Fruit fly (Drosophila melanogaster) whole organism, prepupa: ENCODE measurements around the gene wls.

Experiments
- CG11762 ChIP-seq: fragments of 200-800 bp; sonication (Bioruptor generic); optimal IDR thresholded peaks from 3 replicates; lab custom pipeline; 2016; ENCODE audit warnings: missing biosample characterization, missing genetic modification characterization; ENCODE audit not compliant: insufficient read depth
- CG34406 ChIP-seq: fragments of 200-800 bp; sonication (Bioruptor generic); optimal IDR thresholded peaks from 3 replicates; lab custom pipeline; 2016; ENCODE audit warnings: missing biosample characterization, missing genetic modification characterization
- CG4318 ChIP-seq: fragments of 200-800 bp; sonication (Bioruptor generic); optimal IDR thresholded peaks from 3 replicates; lab custom pipeline; 2017; ENCODE audit warnings: missing biosample characterization, mild to moderate bottlenecking, missing genetic modification characterization
- CG6808 ChIP-seq: fragments of 200-800 bp; sonication (Bioruptor generic); optimal IDR thresholded peaks from 3 replicates; lab custom pipeline; 2017; ENCODE audit warnings: missing biosample characterization, missing genetic modification characterization, mild to moderate bottlenecking, moderate library complexity, missing genetic modification reagents
- CG6854 ChIP-seq: fragments of 200-800 bp; sonication (Bioruptor generic); optimal IDR thresholded peaks from 2 replicates; lab custom pipeline; 2017; ENCODE audit warnings: missing biosample characterization, mild to moderate bottlenecking, missing genetic modification characterization
- CG7368 ChIP-seq: fragments of 200-800 bp; sonication (Bioruptor generic); optimal IDR thresholded peaks from 3 replicates; lab custom pipeline; 2016; ENCODE audit warnings: missing biosample characterization, missing genetic modification characterization
- Hr38 ChIP-seq: sonication (Bioruptor generic); optimal IDR thresholded peaks from 2 replicates; lab custom pipeline; 2016; ENCODE audit warnings: missing biosample characterization, missing genetic modification characterization
- Hr39 ChIP-seq: fragments of 200-800 bp; sonication (Bioruptor generic); optimal IDR thresholded peaks from 2 replicates; lab custom pipeline; 2016; ENCODE audit warnings: missing biosample characterization, missing genetic modification characterization
- Met ChIP-seq: fragments of 200-800 bp; sonication (Bioruptor generic); optimal IDR thresholded peaks from 3 replicates; lab custom pipeline; 2016; ENCODE audit warnings: missing biosample characterization, missing genetic modification characterization
- OdsH ChIP-seq: fragments of 200-800 bp; sonication (Bioruptor generic); optimal IDR thresholded peaks from 3 replicates; lab custom pipeline; 2016; ENCODE audit warnings: missing biosample characterization, missing genetic modification characterization
- Sox102F ChIP-seq: fragments of 200-800 bp; sonication (Bioruptor generic); optimal IDR thresholded peaks from 2 replicates; lab custom pipeline; 2016; ENCODE audit warnings: missing biosample characterization, mild to moderate bottlenecking, missing genetic modification characterization
- acj6 ChIP-seq: fragments of 200-800 bp; sonication (Bioruptor generic); optimal IDR thresholded peaks from 3 replicates; lab custom pipeline; 2016; ENCODE audit warnings: missing biosample characterization, missing genetic modification characterization
- eg ChIP-seq: fragments of 200-800 bp; sonication (Bioruptor generic); IDR thresholded peaks from 3 replicates; pipeline ENCODE4 v1.3.6; 2022; ENCODE audit warnings: missing biosample characterization, missing genetic modification characterization
- fkh ChIP-seq: fragments of 200-800 bp; sonication (Bioruptor generic); optimal IDR thresholded peaks from 3 replicates; lab custom pipeline; 2017; ENCODE audit warnings: missing biosample characterization, mild to moderate bottlenecking, missing genetic modification characterization, moderate library complexity

DNA sequence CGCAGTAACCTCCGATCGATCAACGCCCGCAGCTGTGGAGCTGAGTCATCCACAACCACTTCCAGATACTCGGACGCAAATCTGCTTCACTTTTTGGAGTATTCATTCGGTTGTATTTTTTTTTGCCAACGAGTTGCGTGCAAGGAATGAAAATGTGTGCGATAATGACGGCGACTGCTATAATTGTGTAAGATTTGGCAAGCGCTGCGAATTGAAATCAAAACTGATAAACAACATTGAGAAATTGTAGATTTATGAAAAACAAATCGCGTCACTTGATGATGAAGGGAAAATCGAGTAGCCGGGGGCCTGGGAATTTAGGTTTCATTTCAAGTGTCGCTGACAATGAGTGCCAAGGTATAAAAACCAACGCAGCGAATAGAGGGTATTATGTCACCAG is 49.5 kb upstream of the wls start:
- no peak for TF ChIP-seq CG11762 (GFP tag; lab: Kevin White, UChicago)
- TF ChIP-seq CG34406, result no peak
- no peak for TF ChIP-seq fkh (GFP tag; lab: Kevin White, UChicago)
- no peak for TF ChIP-seq OdsH (GFP tag; lab: Kevin White, UChicago)
- TF ChIP-seq acj6 (GFP tag; lab: Kevin White, UChicago), result no peak
- TF ChIP-seq CG6808 (GFP tag; lab: Kevin White, UChicago), result no peak
- TF ChIP-seq eg (GFP tag; lab: Robert Waterston, UW), result no peak
- TF ChIP-seq CG6854 (GFP tag; lab: Kevin White, UChicago), result peak; percentile 13
- TF ChIP-seq CG7368 (GFP tag; lab: Kevin White, UChicago), result no peak
- TF ChIP-seq Met (GFP tag; lab: Kevin White, UChicago), result no peak
- no peak for TF ChIP-seq CG4318
- no peak for TF ChIP-seq Hr38 (GFP tag; lab: Kevin White, UChicago)
- no peak for TF ChIP-seq Hr39 (GFP tag; lab: Kevin White, UChicago)
- no peak for TF ChIP-seq Sox102F (GFP tag; lab: Kevin White, UChicago)
